Fruit fly (Drosophila melanogaster) whole organism, embryonic: ENCODE results near the gene cd.
A peak's percentile ranks its signal among the peaks of the same experiment; 100 is the strongest.

Experiments
- CG10267 ChIP-seq: fragments of 200-800 bp; sonication (Bioruptor generic); optimal IDR thresholded peaks from 2 replicates; lab custom pipeline; 2018; ENCODE audit warnings: missing biosample characterization, mild to moderate bottlenecking, missing genetic modification characterization, moderate library complexity
- CG10431 ChIP-seq: fragments of 200-800 bp; sonication (Bioruptor generic); optimal IDR thresholded peaks from 3 replicates; lab custom pipeline; 2018; ENCODE audit warnings: missing biosample characterization, mild to moderate bottlenecking, missing genetic modification characterization
- CG11247 ChIP-seq: fragments of 200-800 bp; sonication (Bioruptor generic); IDR thresholded peaks from 2 replicates; pipeline ENCODE4 v1.3.6; 2022; ENCODE audit warnings: missing biosample characterization, missing genetic modification characterization
- CG11398 ChIP-seq: fragments of 200-800 bp; sonication (Bioruptor generic); optimal IDR thresholded peaks from 2 replicates; lab custom pipeline; 2016; ENCODE audit warnings: missing biosample characterization, missing genetic modification characterization
- CG12744 ChIP-seq: fragments of 200-800 bp; sonication (Bioruptor generic); optimal IDR thresholded peaks from 2 replicates; lab custom pipeline; 2016; ENCODE audit warnings: missing biosample characterization, missing genetic modification characterization
- CG14014 ChIP-seq: fragments of 200-800 bp; sonication (Bioruptor generic); IDR thresholded peaks from 2 replicates; pipeline ENCODE4 v1.3.6; 2022; ENCODE audit warnings: missing biosample characterization, missing genetic modification characterization
- CG15269 ChIP-seq: fragments of 200-800 bp; sonication (Bioruptor generic); optimal IDR thresholded peaks from 2 replicates; lab custom pipeline; 2018; ENCODE audit warnings: missing biosample characterization, mild to moderate bottlenecking, missing genetic modification characterization, moderate library complexity
- CG17328 ChIP-seq: fragments of 200-800 bp; sonication (Bioruptor generic); IDR thresholded peaks from 2 replicates; pipeline ENCODE4 v1.3.6; 2022; ENCODE audit warnings: missing biosample characterization, missing genetic modification characterization
- CG17568 ChIP-seq: fragments of 200-800 bp; sonication (Bioruptor generic); optimal IDR thresholded peaks from 2 replicates; lab custom pipeline; 2018; ENCODE audit warnings: missing biosample characterization, mild to moderate bottlenecking, missing genetic modification characterization, moderate library complexity
- CG2199 ChIP-seq: fragments of 200-800 bp; sonication (Bioruptor generic); IDR thresholded peaks from 3 replicates; pipeline ENCODE4 v1.3.6; 2022; ENCODE audit warnings: missing biosample characterization, missing genetic modification characterization
- CG2712 ChIP-seq: fragments of 200-800 bp; optimal IDR thresholded peaks from 3 replicates; lab custom pipeline; 2019; ENCODE audit warnings: missing biosample characterization, mild to moderate bottlenecking, missing genetic modification characterization, moderate library complexity
- CG42726 ChIP-seq: fragments of 200-800 bp; sonication (Bioruptor generic); IDR thresholded peaks from 2 replicates; pipeline ENCODE4 v1.3.6; 2022; ENCODE audit warnings: missing biosample characterization, missing genetic modification characterization; ENCODE audit not compliant: partially characterized antibody
- CG4404 ChIP-seq: fragments of 200-800 bp; sonication (Bioruptor generic); IDR thresholded peaks from 2 replicates; pipeline ENCODE4 v1.3.6; 2022; ENCODE audit warnings: missing biosample characterization, missing genetic modification characterization
- CG4707 ChIP-seq: fragments of 200-800 bp; sonication (Bioruptor generic); optimal IDR thresholded peaks from 2 replicates; lab custom pipeline; 2018; ENCODE audit warnings: missing biosample characterization, mild to moderate bottlenecking, missing genetic modification characterization, moderate library complexity
- CG7786 ChIP-seq: fragments of 200-800 bp; sonication (Bioruptor generic); optimal IDR thresholded peaks from 2 replicates; lab custom pipeline; 2016; ENCODE audit warnings: missing biosample characterization, missing genetic modification characterization
- CG8478 ChIP-seq: fragments of >200 bp; optimal IDR thresholded peaks from 2 replicates; lab custom pipeline; 2018
- CG8765 ChIP-seq: fragments of 200-800 bp; sonication (Bioruptor generic); IDR thresholded peaks from 2 replicates; pipeline ENCODE4 v1.3.6; 2022; ENCODE audit warnings: missing biosample characterization, missing genetic modification characterization
- CG9215 ChIP-seq: fragments of 200-800 bp; sonication (Bioruptor generic); IDR thresholded peaks from 2 replicates; pipeline ENCODE4 v1.3.6; 2022; ENCODE audit warnings: missing biosample characterization, missing genetic modification characterization
- CG9797 ChIP-seq: fragments of 200-800 bp; sonication (Bioruptor generic); optimal IDR thresholded peaks from 3 replicates; lab custom pipeline; 2018; ENCODE audit warnings: missing biosample characterization, mild to moderate bottlenecking, missing genetic modification characterization
- CG9932 ChIP-seq: fragments of 200-800 bp; sonication (Bioruptor generic); IDR thresholded peaks from 2 replicates; pipeline ENCODE4 v1.3.6; 2022; ENCODE audit warnings: missing biosample characterization, missing genetic modification characterization
- CkIIα-i1 ChIP-seq: fragments of 200-800 bp; sonication (Bioruptor generic); IDR thresholded peaks from 2 replicates; pipeline ENCODE4 v1.3.6; 2022; ENCODE audit warnings: missing biosample characterization, missing genetic modification characterization
- CrebB ChIP-seq: fragments of 200-800 bp; sonication (Bioruptor generic); optimal IDR thresholded peaks from 3 replicates; lab custom pipeline; 2018; ENCODE audit warnings: missing biosample characterization, mild to moderate bottlenecking, missing genetic modification characterization
- D ChIP-seq, 2 experiments: fragments of 200-800 bp in 1 of 2; fragments of >200 bp in 1 of 2; sonication (Bioruptor generic) in 1 of 2; optimal IDR thresholded peaks; 2 replicates in 1 of 2; 3 replicates in 1 of 2; lab custom pipeline; 2017; ENCODE audit warnings: mild to moderate bottlenecking in 1 of 2, missing biosample characterization in 1 of 2, missing genetic modification characterization in 1 of 2, missing genetic modification reagents in 1 of 2
- Dek ChIP-seq: fragments of 200-800 bp; sonication (Bioruptor generic); optimal IDR thresholded peaks from 3 replicates; lab custom pipeline; 2019; ENCODE audit warnings: missing biosample characterization, mild to moderate bottlenecking, missing genetic modification characterization, moderate library complexity
- Eip74EF ChIP-seq, 2 experiments: fragments of 200-800 bp in 1 of 2; fragments of >200 bp in 1 of 2; sonication (Bioruptor generic) in 1 of 2; optimal IDR thresholded peaks; 2 replicates each; lab custom pipeline; 2017 to 2019; ENCODE audit warnings: missing biosample characterization in 2 of 2, missing genetic modification characterization in 2 of 2, mild to moderate bottlenecking in 1 of 2, moderate library complexity in 1 of 2
- MBD-R2 ChIP-seq: fragments of 200-800 bp; sonication (Bioruptor generic); IDR thresholded peaks from 2 replicates; pipeline ENCODE4 v1.3.6; 2022; ENCODE audit warnings: missing biosample characterization, missing genetic modification characterization
- Mad ChIP-seq: fragments of 200-800 bp; sonication (Bioruptor generic); optimal IDR thresholded peaks from 2 replicates; lab custom pipeline; 2016; ENCODE audit warnings: missing biosample characterization, missing genetic modification characterization
- Nf-YC ChIP-seq: fragments of 200-800 bp; optimal IDR thresholded peaks from 3 replicates; lab custom pipeline; 2019; ENCODE audit warnings: missing biosample characterization, mild to moderate bottlenecking, missing genetic modification characterization, moderate library complexity
- Sox100B ChIP-seq: fragments of 200-800 bp; sonication (Bioruptor generic); optimal IDR thresholded peaks from 3 replicates; lab custom pipeline; 2018; ENCODE audit warnings: missing biosample characterization, mild to moderate bottlenecking, missing genetic modification characterization
- Spps ChIP-seq: fragments of 200-800 bp; sonication (Bioruptor generic); optimal IDR thresholded peaks from 2 replicates; lab custom pipeline; 2018; ENCODE audit warnings: missing biosample characterization, mild to moderate bottlenecking, missing genetic modification characterization
- Usf ChIP-seq: fragments of 200-800 bp; sonication (Bioruptor generic); optimal IDR thresholded peaks from 2 replicates; lab custom pipeline; 2017; ENCODE audit warnings: missing genotype, missing biosample characterization, missing genetic modification characterization
- Xrp1 ChIP-seq: fragments of 200-800 bp; sonication (Bioruptor generic); IDR thresholded peaks from 2 replicates; pipeline ENCODE4 v1.3.6; 2022; ENCODE audit warnings: missing biosample characterization, missing genetic modification characterization
- al ChIP-seq: fragments of 200-800 bp; sonication (Bioruptor generic); IDR thresholded peaks from 2 replicates; pipeline ENCODE4 v1.3.6; 2022; ENCODE audit warnings: missing biosample characterization, missing genetic modification characterization
- ap ChIP-seq: fragments of 200-800 bp; sonication (Bioruptor generic); IDR thresholded peaks from 2 replicates; pipeline ENCODE4 v1.3.6; 2022; ENCODE audit warnings: missing biosample characterization, missing genetic modification characterization
- ato ChIP-seq: fragments of 200-800 bp; sonication (Bioruptor generic); IDR thresholded peaks from 2 replicates; pipeline ENCODE4 v1.3.6; 2022; ENCODE audit warnings: missing biosample characterization, missing genetic modification characterization; ENCODE audit not compliant: partially characterized antibody
- az2 ChIP-seq: fragments of 200-800 bp; sonication (Bioruptor generic); optimal IDR thresholded peaks from 3 replicates; lab custom pipeline; 2016; ENCODE audit warnings: missing biosample characterization, missing genetic modification characterization
- corto ChIP-seq: fragments of 200-800 bp; sonication (Bioruptor generic); optimal IDR thresholded peaks from 2 replicates; lab custom pipeline; 2016; ENCODE audit warnings: missing biosample characterization, mild to moderate bottlenecking, missing genetic modification characterization, moderate library complexity
- dmrt99B ChIP-seq: fragments of 200-800 bp; sonication (Bioruptor generic); optimal IDR thresholded peaks from 2 replicates; lab custom pipeline; 2018; ENCODE audit warnings: missing biosample characterization, mild to moderate bottlenecking, missing genetic modification characterization, moderate library complexity
- fd64A ChIP-seq: fragments of 200-800 bp; sonication (Bioruptor generic); optimal IDR thresholded peaks from 3 replicates; lab custom pipeline; 2018; ENCODE audit warnings: missing biosample characterization, mild to moderate bottlenecking, missing genetic modification characterization
- lab ChIP-seq: fragments of 200-800 bp; sonication (Bioruptor generic); optimal IDR thresholded peaks from 3 replicates; lab custom pipeline; 2017; ENCODE audit warnings: missing biosample characterization, missing genetic modification characterization, mild to moderate bottlenecking, moderate library complexity, missing genetic modification reagents
- nom ChIP-seq: fragments of 200-800 bp; sonication (Bioruptor generic); optimal IDR thresholded peaks from 2 replicates; lab custom pipeline; 2017; ENCODE audit warnings: missing biosample characterization, missing genetic modification characterization, mild to moderate bottlenecking, moderate library complexity, missing genetic modification reagents
- pan ChIP-seq, 4 experiments: fragments of >200 bp in 3 of 4; fragments of 200-800 bp in 1 of 4; sonication (Bioruptor generic) in 1 of 4; optimal IDR thresholded peaks in 3 of 4; IDR thresholded peaks in 1 of 4; 2 replicates each; pipeline versions ENCODE4 v1.3.6 to Lab custom; 2017 to 2022; ENCODE audit warnings: missing biosample characterization in 2 of 4, missing genetic modification characterization in 2 of 4, mixed read lengths in 1 of 4
- phol ChIP-seq: fragments of 200-800 bp; sonication (Bioruptor generic); optimal IDR thresholded peaks from 3 replicates; lab custom pipeline; 2018; ENCODE audit warnings: missing biosample characterization, mild to moderate bottlenecking, missing genetic modification characterization, moderate library complexity
- scrt ChIP-seq: fragments of 200-800 bp; sonication (Bioruptor generic); optimal IDR thresholded peaks from 2 replicates; lab custom pipeline; 2018; ENCODE audit warnings: missing biosample characterization, mild to moderate bottlenecking, missing genetic modification characterization, moderate library complexity
- sd ChIP-seq: fragments of 200-800 bp; sonication (Bioruptor generic); optimal IDR thresholded peaks from 3 replicates; lab custom pipeline; 2018; ENCODE audit warnings: missing biosample characterization, mild to moderate bottlenecking, missing genetic modification characterization, moderate library complexity
- shn ChIP-seq: fragments of 200-800 bp; sonication (Bioruptor generic); optimal IDR thresholded peaks from 3 replicates; lab custom pipeline; 2016; ENCODE audit warnings: missing biosample characterization, missing genetic modification characterization
- tap ChIP-seq: fragments of 200-800 bp; optimal IDR thresholded peaks from 3 replicates; lab custom pipeline; 2019; ENCODE audit warnings: missing biosample characterization, mild to moderate bottlenecking, missing genetic modification characterization, moderate library complexity

The cd gene

DNA sequence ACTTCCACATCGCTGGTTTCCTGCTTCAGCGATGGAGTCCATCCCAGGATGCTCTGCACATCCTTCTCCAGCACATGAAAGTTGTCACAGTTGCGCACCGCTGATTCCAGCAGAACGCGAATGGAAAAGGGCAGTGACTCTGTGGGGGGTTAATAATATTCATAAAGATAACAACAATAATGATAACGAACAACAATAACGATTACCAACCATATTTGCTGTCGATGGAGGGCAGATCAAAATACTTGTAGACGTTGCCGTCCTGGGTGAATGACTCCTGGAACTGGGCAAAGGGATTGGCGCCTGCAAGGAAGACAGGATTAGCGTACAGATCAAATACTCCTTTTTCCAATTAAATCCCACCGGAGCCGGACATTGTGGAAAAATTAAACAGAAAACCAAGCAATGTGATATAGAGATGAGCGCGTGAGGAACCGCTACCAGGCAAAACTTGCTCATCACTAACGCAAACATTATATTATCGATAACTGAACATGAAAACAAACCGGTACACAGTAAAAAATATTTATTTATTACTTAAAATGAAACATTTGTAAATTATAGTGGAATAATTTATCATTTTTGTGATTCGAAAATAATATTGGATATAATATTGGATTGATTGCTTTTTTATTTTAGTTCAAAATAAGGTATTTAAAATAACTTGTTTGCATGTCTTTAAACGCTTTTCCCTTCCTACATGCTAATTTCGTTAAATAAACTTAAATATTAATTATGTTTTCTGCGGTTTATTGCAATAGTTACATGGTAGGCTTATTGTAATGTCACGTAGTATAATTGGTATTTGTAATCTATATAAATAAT is 29.6 kb downstream of the cd start, which contains the start of gene Irp-1A (continued):
- no peak for TF ChIP-seq CG11398
- TF ChIP-seq CG10431 (GFP tag; lab: Kevin White, UChicago), result peak; percentile 7
- TF ChIP-seq CG8478 (lab: Kevin White, UChicago), result no peak
- no peak for TF ChIP-seq CG17568 (GFP tag; lab: Kevin White, UChicago)
- peak; percentile 83 for TF ChIP-seq dmrt99B (tag; lab: Kevin White, UChicago)
- TF ChIP-seq sd (tag; lab: Kevin White, UChicago), result peak; percentile 51
- peak; percentile 63 for TF ChIP-seq Nf-YC (tag; lab: Kevin White, UChicago)
- peak; percentile 72; the same call in 1 of the 2 replicates for TF ChIP-seq CG17328
- peak; percentile 35 for TF ChIP-seq nom (GFP tag; lab: Kevin White, UChicago)
- TF ChIP-seq corto (GFP tag; lab: Kevin White, UChicago), result no peak
- TF ChIP-seq D (optimal IDR thresholded peaks at IDR 0.05; lab: Kevin White, UChicago), result no peak
- TF ChIP-seq D (GFP tag; optimal IDR thresholded peaks at IDR 0.05; lab: Kevin White, UChicago), result peak; percentile 33
- peak; percentile 86 for TF ChIP-seq CG15269 (tag; lab: Kevin White, UChicago)
- no peak for TF ChIP-seq CG12744
- TF ChIP-seq CkIIα-i1, result no peak
- peak; percentile 80 for TF ChIP-seq Dek (tag; lab: Kevin White, UChicago)
- TF ChIP-seq CG7786 (GFP tag; lab: Kevin White, UChicago), result peak; percentile 17
- TF ChIP-seq CG10267 (tag; lab: Kevin White, UChicago), result peak; percentile 81
- TF ChIP-seq Mad, result no peak
- TF ChIP-seq CrebB (tag; lab: Kevin White, UChicago), result peak; percentile 54
- TF ChIP-seq Eip74EF (GFP tag; optimal IDR thresholded peaks at IDR 0.05; lab: Kevin White, UChicago), result peak in 1 of 2 experiments; percentile 73
- peak; percentile 58 for TF ChIP-seq ap (GFP tag; lab: Robert Waterston, UW)
- peak; percentile 81 for TF ChIP-seq CG14014 (GFP tag; lab: Robert Waterston, UW)
- peak; percentile 82 for TF ChIP-seq MBD-R2 (GFP tag; lab: Robert Waterston, UW)
- peak; percentile 13 for TF ChIP-seq Usf
- peak; percentile 81 for TF ChIP-seq phol
- peak; percentile 85 for TF ChIP-seq CG2712 (tag; lab: Kevin White, UChicago)
- no peak for TF ChIP-seq pan (optimal IDR thresholded peaks at IDR 0.05; lab: Kevin White, UChicago)
- TF ChIP-seq pan (GFP tag; optimal IDR thresholded peaks at IDR 0.05 in 1 of 2, IDR thresholded peaks at IDR 0.05 in 1 of 2), result peak in 1 of 2 experiments; percentile 84
- TF ChIP-seq al (GFP tag; lab: Robert Waterston, UW), result peak; percentile 43; the same call in 1 of the 2 replicates
- peak; percentile 73 for TF ChIP-seq CG11247 (GFP tag; lab: Robert Waterston, UW)
- peak; percentile 42; the same call in 1 of the 2 replicates for TF ChIP-seq CG9215 (GFP tag; lab: Robert Waterston, UW)
- TF ChIP-seq CG8765, result no peak
- no peak for TF ChIP-seq fd64A
- no peak for TF ChIP-seq CG4707 (GFP tag; lab: Kevin White, UChicago)
- TF ChIP-seq lab (GFP tag; lab: Kevin White, UChicago), result peak; percentile 85
- TF ChIP-seq Spps, result peak; percentile 62
- peak; percentile 76 for TF ChIP-seq Xrp1 (GFP tag; lab: Robert Waterston, UW)
- peak; percentile 84 for TF ChIP-seq CG9932 (GFP tag; lab: Robert Waterston, UW)
- TF ChIP-seq CG42726, result peak; percentile 22; the same call in 1 of the 2 replicates
- peak; percentile 81 for TF ChIP-seq Sox100B (GFP tag; lab: Kevin White, UChicago)
- peak; percentile 41 for TF ChIP-seq ato (GFP tag; lab: Robert Waterston, UW)
- peak; percentile 37 for TF ChIP-seq scrt
- no peak for TF ChIP-seq CG2199 (GFP tag; lab: Robert Waterston, UW)
- peak; percentile 60 for TF ChIP-seq az2 (GFP tag; lab: Kevin White, UChicago)
- TF ChIP-seq tap (tag; lab: Kevin White, UChicago), result peak; percentile 77
- TF ChIP-seq CG4404 (GFP tag; lab: Robert Waterston, UW), result peak; percentile 25; the same call in 1 of the 2 replicates
- TF ChIP-seq shn (GFP tag; lab: Kevin White, UChicago), result no peak
- TF ChIP-seq CG9797, result no peak
